Fruit fly (Drosophila melanogaster) whole organism, pupa: ENCODE data around the gene CG7739.

Source experiments
- CG12605 ChIP-seq: fragments of 200-800 bp; sonication (Bioruptor generic); IDR thresholded peaks from 2 replicates; pipeline ENCODE4 v1.3.6; 2022; ENCODE audit warnings: missing biosample characterization, missing genetic modification characterization
- CG13204 ChIP-seq: fragments of 200-800 bp; sonication (Bioruptor generic); optimal IDR thresholded peaks from 2 replicates; lab custom pipeline; 2018; ENCODE audit warnings: missing biosample characterization, mild to moderate bottlenecking, missing genetic modification characterization, moderate library complexity
- CG15710 ChIP-seq: fragments of 200-800 bp; sonication (Bioruptor generic); optimal IDR thresholded peaks from 2 replicates; lab custom pipeline; 2018; ENCODE audit warnings: missing biosample characterization, mild to moderate bottlenecking, missing genetic modification characterization, moderate library complexity
- CG17806 ChIP-seq: fragments of 200-800 bp; sonication (Bioruptor generic); optimal IDR thresholded peaks from 2 replicates; lab custom pipeline; 2018; ENCODE audit warnings: missing biosample characterization, mild to moderate bottlenecking, missing genetic modification characterization, moderate library complexity
- CG32121 ChIP-seq: fragments of 200-800 bp; sonication (Bioruptor generic); IDR thresholded peaks from 2 replicates; pipeline ENCODE4 v1.3.6; 2022; ENCODE audit warnings: missing biosample characterization, missing genetic modification characterization
- CG34367 ChIP-seq: fragments of 200-800 bp; sonication (Bioruptor generic); optimal IDR thresholded peaks from 2 replicates; lab custom pipeline; 2018; ENCODE audit warnings: missing biosample characterization, mild to moderate bottlenecking, missing genetic modification characterization
- CG9948 ChIP-seq: fragments of 200-800 bp; sonication (Bioruptor generic); optimal IDR thresholded peaks from 2 replicates; lab custom pipeline; 2018; ENCODE audit warnings: missing biosample characterization, mild to moderate bottlenecking, missing genetic modification characterization, moderate library complexity
- EcR ChIP-seq: fragments of 200-800 bp; sonication (Bioruptor generic); optimal IDR thresholded peaks from 3 replicates; lab custom pipeline; 2019; ENCODE audit warnings: missing biosample characterization, missing genetic modification characterization, mild to moderate bottlenecking, moderate library complexity, missing genetic modification reagents
- Ets98B ChIP-seq: fragments of 200-800 bp; sonication (Bioruptor generic); IDR thresholded peaks from 2 replicates; pipeline ENCODE4 v1.3.6; 2022; ENCODE audit warnings: missing biosample characterization, missing genetic modification characterization
- Pif1A ChIP-seq: fragments of 200-800 bp; sonication (Bioruptor generic); optimal IDR thresholded peaks from 3 replicates; lab custom pipeline; 2016; ENCODE audit warnings: missing biosample characterization, missing genetic modification characterization

DNA sequence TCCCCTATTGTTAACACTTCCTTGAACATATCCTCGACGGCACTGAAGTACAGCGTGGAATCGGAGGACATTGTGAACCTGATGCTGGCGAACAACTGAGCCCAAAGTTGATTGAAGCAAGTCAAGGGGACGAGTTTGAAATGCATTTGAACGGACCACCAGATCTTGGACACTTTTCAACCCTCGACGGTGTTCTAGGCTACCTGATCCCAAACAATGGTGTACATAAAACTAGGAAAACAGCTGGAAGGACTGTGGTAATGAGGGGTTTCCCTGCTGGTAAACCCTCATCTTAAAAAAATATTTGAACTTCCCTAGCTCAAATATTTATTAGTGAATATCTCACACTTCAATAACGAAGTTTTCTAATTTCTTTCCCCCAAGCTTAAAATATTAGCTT, 45.9 kb downstream of the CG7739 start, which contains the start of gene CG13454:
- TF ChIP-seq CG34367 (tag; lab: Kevin White, UChicago) (no peak), EcR (GFP tag; lab: Kevin White, UChicago) (no peak), CG12605 (GFP tag; lab: Robert Waterston, UW) (no peak), CG17806 (no peak), CG15710 (tag; lab: Kevin White, UChicago) (no peak), CG32121 (no peak), CG13204 (GFP tag; lab: Kevin White, UChicago) (no peak), Ets98B (GFP tag; lab: Robert Waterston, UW) (no peak), CG9948 (tag; lab: Kevin White, UChicago) (no peak), Pif1A (GFP tag; lab: Kevin White, UChicago) (no peak)
